Fruit fly (Drosophila melanogaster): ENCODE measurements around the gene Grl65a.

Grl65a gene

dm6 chr3L:6703368-6703807, 35.8 kb upstream of the Grl65a start, which contains the start of gene SP1173:
Gene SP1173, minus strand, starts transcription at chr3L:6703521.
- TF ChIP-seq CG4496 (GFP tag; IDR thresholded peaks at IDR 0.05), result peak; percentile 74; the same call in 2 of the 3 replicates
- TF ChIP-seq rn (GFP tag; IDR thresholded peaks at IDR 0.05), result no peak
- TF ChIP-seq fd96Ca (GFP tag; IDR thresholded peaks at IDR 0.05), result no peak; the same call in 2 of the 3 replicates
- TF ChIP-seq CG17806 (tag; optimal IDR thresholded peaks at IDR 0.05), result no peak
- TF ChIP-seq CG10348 (GFP tag; IDR thresholded peaks at IDR 0.05), result no peak
- no peak for TF ChIP-seq Pif1B (GFP tag; optimal IDR thresholded peaks at IDR 0.05)
- peak; percentile 61; the same call in 1 of the 2 replicates for TF ChIP-seq CG32121 (GFP tag; IDR thresholded peaks at IDR 0.05)
- TF ChIP-seq EcR (GFP tag; optimal IDR thresholded peaks at IDR 0.05), result no peak
- TF ChIP-seq CG12605 (GFP tag; IDR thresholded peaks at IDR 0.05), result peak; percentile 56
- no peak for TF ChIP-seq Snoo (tag; optimal IDR thresholded peaks at IDR 0.05)
- TF ChIP-seq Ets98B (GFP tag; IDR thresholded peaks at IDR 0.05), result peak; percentile 68; the same call in 1 of the 2 replicates
- no peak for TF ChIP-seq CG13204 (GFP tag; optimal IDR thresholded peaks at IDR 0.05)

dm6 chr3L:6700962-6701477, 33.4 kb upstream of the Grl65a start:
- TF ChIP-seq rn (GFP tag; IDR thresholded peaks at IDR 0.05) (no peak), fd96Ca (GFP tag; IDR thresholded peaks at IDR 0.05) (no peak), CG32121 (GFP tag; IDR thresholded peaks at IDR 0.05) (no peak), EcR (GFP tag; optimal IDR thresholded peaks at IDR 0.05) (no peak), CG13204 (GFP tag; optimal IDR thresholded peaks at IDR 0.05) (no peak), CG17806 (tag; optimal IDR thresholded peaks at IDR 0.05) (no peak), CG10348 (GFP tag; IDR thresholded peaks at IDR 0.05) (no peak), CG4496 (GFP tag; IDR thresholded peaks at IDR 0.05) (no peak), D1 (tag; optimal IDR thresholded peaks at IDR 0.05) (no peak), Pif1B (GFP tag; optimal IDR thresholded peaks at IDR 0.05) (no peak), CG14655 (GFP tag; optimal IDR thresholded peaks at IDR 0.05) (no peak), CG8159 (tag; optimal IDR thresholded peaks at IDR 0.05) (no peak), CG8301 (tag; optimal IDR thresholded peaks at IDR 0.05) (no peak)

dm6 chr3L:6697353-6697752, 29.7 kb upstream of the Grl65a start:
- no peak for TF ChIP-seq D1 (tag; optimal IDR thresholded peaks at IDR 0.05)

dm6 chr3L:6694181-6694580, 26.6 kb upstream of the Grl65a start:
- TF ChIP-seq D1 (tag; optimal IDR thresholded peaks at IDR 0.05), result no peak
- TF ChIP-seq Pif1B (GFP tag; optimal IDR thresholded peaks at IDR 0.05), result no peak
- no peak for TF ChIP-seq fd96Ca (GFP tag; IDR thresholded peaks at IDR 0.05)
- TF ChIP-seq gl (tag; optimal IDR thresholded peaks at IDR 0.05), result no peak
- TF ChIP-seq CG8301 (tag; optimal IDR thresholded peaks at IDR 0.05), result no peak
- TF ChIP-seq CG13204 (GFP tag; optimal IDR thresholded peaks at IDR 0.05), result no peak
- TF ChIP-seq CG34367 (tag; optimal IDR thresholded peaks at IDR 0.05), result no peak
- TF ChIP-seq CG15710 (tag; optimal IDR thresholded peaks at IDR 0.05), result no peak
- no peak for TF ChIP-seq Ets98B (GFP tag; IDR thresholded peaks at IDR 0.05)
- TF ChIP-seq CG4496 (GFP tag; IDR thresholded peaks at IDR 0.05), result no peak
- no peak for TF ChIP-seq CG14655 (GFP tag; optimal IDR thresholded peaks at IDR 0.05)
- no peak for TF ChIP-seq CG12605 (GFP tag; IDR thresholded peaks at IDR 0.05)
- no peak for TF ChIP-seq Pif1A (GFP tag; optimal IDR thresholded peaks at IDR 0.05)
- no peak for TF ChIP-seq CG8159 (tag; optimal IDR thresholded peaks at IDR 0.05)

dm6 chr3L:6693191-6693590, 25.6 kb upstream of the Grl65a start:
- TF ChIP-seq CG15710 (tag; optimal IDR thresholded peaks at IDR 0.05) (peak; percentile 3), CG14655 (GFP tag; optimal IDR thresholded peaks at IDR 0.05) (peak; percentile 43), Pif1A (GFP tag; optimal IDR thresholded peaks at IDR 0.05) (no peak), CG17806 (tag; optimal IDR thresholded peaks at IDR 0.05) (no peak), CG9948 (tag; optimal IDR thresholded peaks at IDR 0.05) (peak; percentile 22), CG4496 (GFP tag; IDR thresholded peaks at IDR 0.05) (0 out of 3 replicates have a peak, but pooled peaks have one; percentile 54), Ets98B (GFP tag; IDR thresholded peaks at IDR 0.05) (no peak), rn (GFP tag; IDR thresholded peaks at IDR 0.05) (no peak), CG12605 (GFP tag; IDR thresholded peaks at IDR 0.05) (no peak), CG8301 (tag; optimal IDR thresholded peaks at IDR 0.05) (peak; percentile 23), CG8159 (tag; optimal IDR thresholded peaks at IDR 0.05) (peak; percentile 2), CG13204 (GFP tag; optimal IDR thresholded peaks at IDR 0.05) (no peak)

- TF ChIP-seq EcR (GFP tag; optimal IDR thresholded peaks at IDR 0.05), result peak; percentile 45
- TF ChIP-seq CG34367 (tag; optimal IDR thresholded peaks at IDR 0.05), result no peak
Measured at dm6 chr3L:6688920-6689319, 21.3 kb upstream of the Grl65a start.

- TF ChIP-seq CG10348 (GFP tag; IDR thresholded peaks at IDR 0.05) (no peak), gl (tag; optimal IDR thresholded peaks at IDR 0.05) (no peak), CG13204 (GFP tag; optimal IDR thresholded peaks at IDR 0.05) (no peak), rn (GFP tag; IDR thresholded peaks at IDR 0.05) (no peak), CG8301 (tag; optimal IDR thresholded peaks at IDR 0.05) (no peak), Pif1A (GFP tag; optimal IDR thresholded peaks at IDR 0.05) (no peak), fd96Ca (GFP tag; IDR thresholded peaks at IDR 0.05) (no peak), CG34367 (tag; optimal IDR thresholded peaks at IDR 0.05) (no peak), CG32121 (GFP tag; IDR thresholded peaks at IDR 0.05) (no peak), CG14655 (GFP tag; optimal IDR thresholded peaks at IDR 0.05) (no peak), Pif1B (GFP tag; optimal IDR thresholded peaks at IDR 0.05) (no peak)
Measured at dm6 chr3L:6665541-6665940, 2.1 kb downstream of the Grl65a start, which contains the start of gene eIF4E4. Gene eIF4E4, minus strand, starts transcription at chr3L:6665641.
